Comparison of ENCODE assay signal across 4 fruit fly cellular contexts in the genomic region with DNA sequence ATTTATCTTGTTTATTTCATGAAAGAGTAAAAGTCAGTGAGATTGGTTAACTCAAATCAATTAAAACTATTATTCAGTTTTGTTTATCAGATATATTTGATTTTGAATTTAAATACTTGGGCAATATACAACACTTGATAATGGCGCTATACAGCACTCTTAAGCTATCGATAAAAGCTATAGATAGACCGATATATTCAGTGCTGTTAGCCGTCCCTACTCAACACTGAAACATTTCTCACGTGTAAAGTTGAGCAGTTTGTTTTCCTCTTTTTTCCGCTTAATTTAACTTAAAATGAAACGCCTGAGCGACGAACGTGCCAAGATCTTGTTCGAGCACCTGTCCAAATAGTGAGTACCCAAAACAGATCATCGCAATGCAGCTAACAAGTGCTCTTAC.
TF ChIP-seq lines count a peak whose summit lies in the region.

Gene CG7006 (plus strand): TSS at position 208 of the 400 bp plus-strand sequence.

TF ChIP-seq in whole organism, adult, 20 proteins besides CTCF, POLR2A, EP300 and RAD21 (continued from another document):
- TF ChIP-seq CG5204 (GFP tag; optimal IDR thresholded peaks at IDR 0.05; lab: Kevin White, UChicago) (peak; percentile 77), Hr96 (GFP tag; optimal IDR thresholded peaks at IDR 0.05; lab: Kevin White, UChicago) (peak; percentile 76), CG14711 (tag; optimal IDR thresholded peaks at IDR 0.05; lab: Kevin White, UChicago) (peak; percentile 77)

TF ChIP-seq in whole organism, embryonic, 481 proteins besides CTCF, POLR2A, EP300 and RAD21 (continued from another document and continues in another):
- TF ChIP-seq gro (GFP tag; optimal IDR thresholded peaks at IDR 0.05; lab: Kevin White, UChicago) (peak; percentile 87), CG17829 (tag; optimal IDR thresholded peaks at IDR 0.05; lab: Kevin White, UChicago) (peak; percentile 62), Doc3 (GFP tag; IDR thresholded peaks at IDR 0.05; lab: Robert Waterston, UW; ENCODE audit: partially characterized antibody) (peak; percentile 47; the same call in 1 of the 3 replicates), fd64A (GFP tag; optimal IDR thresholded peaks at IDR 0.05; lab: Kevin White, UChicago) (no peak), CG14014 (GFP tag; IDR thresholded peaks at IDR 0.05; lab: Robert Waterston, UW) (peak; percentile 67), Elba2 (GFP tag; optimal IDR thresholded peaks at IDR 0.05; lab: Kevin White, UChicago) (peak; percentile 10), CG12236 (GFP tag; optimal IDR thresholded peaks at IDR 0.05; lab: Kevin White, UChicago) (no peak), kah (GFP tag; optimal IDR thresholded peaks at IDR 0.05; lab: Kevin White, UChicago) (no peak), tup (GFP tag; optimal IDR thresholded peaks at IDR 0.05; lab: Kevin White, UChicago) (peak; percentile 49), Poxn (GFP tag; IDR thresholded peaks at IDR 0.05; lab: Robert Waterston, UW) (no peak), CG10431 (GFP tag; optimal IDR thresholded peaks at IDR 0.05; lab: Kevin White, UChicago) (no peak), Nf-YA (GFP tag; IDR thresholded peaks at IDR 0.05; lab: Robert Waterston, UW) (no peak), B-H2 (GFP tag; optimal IDR thresholded peaks at IDR 0.05; lab: Kevin White, UChicago) (peak; percentile 90), Atf3 (GFP tag; optimal IDR thresholded peaks at IDR 0.05; lab: Kevin White, UChicago) (peak; percentile 48), Oaz (GFP tag; IDR thresholded peaks at IDR 0.05; lab: Robert Waterston, UW) (no peak), Hey (tag; optimal IDR thresholded peaks at IDR 0.05; lab: Kevin White, UChicago) (no peak), cato (GFP tag; optimal IDR thresholded peaks at IDR 0.05; lab: Kevin White, UChicago; ENCODE audit: borderline replicate concordance) (peak; percentile 43), CG6791 (GFP tag; IDR thresholded peaks at IDR 0.05; lab: Robert Waterston, UW; ENCODE audit: partially characterized antibody) (peak; percentile 88), luna (GFP tag; optimal IDR thresholded peaks at IDR 0.05; lab: Kevin White, UChicago) (peak; percentile 16), CG10147 (GFP tag; optimal IDR thresholded peaks at IDR 0.05; lab: Kevin White, UChicago) (no peak), sens-2 (GFP tag; IDR thresholded peaks at IDR 0.05; lab: Robert Waterston, UW) (no peak), exex (tag; optimal IDR thresholded peaks at IDR 0.05; lab: Kevin White, UChicago) (no peak), CG7556 (GFP tag; optimal IDR thresholded peaks at IDR 0.05; lab: Kevin White, UChicago) (peak; percentile 52), trem (tag; optimal IDR thresholded peaks at IDR 0.05; lab: Kevin White, UChicago) (peak; percentile 74), Oli (tag; optimal IDR thresholded peaks at IDR 0.05; lab: Kevin White, UChicago) (no peak), HHEX (GFP tag; optimal IDR thresholded peaks at IDR 0.05; lab: Kevin White, UChicago) (peak; percentile 27), schlank (tag; optimal IDR thresholded peaks at IDR 0.05; lab: Kevin White, UChicago) (peak; percentile 37), CG11695 (GFP tag; IDR thresholded peaks at IDR 0.05; lab: Robert Waterston, UW) (no peak), CG15479 (GFP tag; optimal IDR thresholded peaks at IDR 0.05; lab: Kevin White, UChicago) (no peak), CG10321 (GFP tag; IDR thresholded peaks at IDR 0.05; lab: Robert Waterston, UW) (no peak), CG31224 (GFP tag; IDR thresholded peaks at IDR 0.05; lab: Robert Waterston, UW) (peak; percentile 39; the same call in 1 of the 2 replicates), CG33213 (GFP tag; optimal IDR thresholded peaks at IDR 0.05; lab: Kevin White, UChicago) (peak; percentile 77), CG3407 (GFP tag; optimal IDR thresholded peaks at IDR 0.05; lab: Kevin White, UChicago) (no peak), yki (optimal IDR thresholded peaks at IDR 0.05; lab: Kevin White, UChicago) (no peak), CG11723 (GFP tag; optimal IDR thresholded peaks at IDR 0.05; lab: Kevin White, UChicago) (no peak), CG6654 (GFP tag; optimal IDR thresholded peaks at IDR 0.05; lab: Kevin White, UChicago) (no peak), odd (GFP tag; optimal IDR thresholded peaks at IDR 0.05; lab: Kevin White, UChicago) (no peak), fd102C (GFP tag; optimal IDR thresholded peaks at IDR 0.05; lab: Kevin White, UChicago) (no peak), CG2129 (GFP tag; IDR thresholded peaks at IDR 0.05; lab: Robert Waterston, UW; ENCODE audit: partially characterized antibody) (0 out of 2 replicates have a peak, but pooled peaks have one; percentile 16), dimm (GFP tag; IDR thresholded peaks at IDR 0.05; lab: Robert Waterston, UW) (no peak), Ravus (GFP tag; IDR thresholded peaks at IDR 0.05; lab: Robert Waterston, UW) (no peak)

TF ChIP-seq in whole organism, prepupa, 60 proteins besides CTCF, POLR2A, EP300 and RAD21 (continued from another document):
- peak; percentile 79 for TF ChIP-seq CG31627 (GFP tag; optimal IDR thresholded peaks at IDR 0.05; lab: Kevin White, UChicago)
- no peak for TF ChIP-seq CG7368 (GFP tag; optimal IDR thresholded peaks at IDR 0.05; lab: Kevin White, UChicago)
- no peak for TF ChIP-seq CG11762 (GFP tag; optimal IDR thresholded peaks at IDR 0.05; lab: Kevin White, UChicago; ENCODE audit: insufficient read depth)
- no peak for TF ChIP-seq CG6792 (GFP tag; optimal IDR thresholded peaks at IDR 0.05; lab: Kevin White, UChicago)
- TF ChIP-seq cyc (GFP tag; optimal IDR thresholded peaks at IDR 0.05; lab: Kevin White, UChicago): peak; percentile 83
- peak; percentile 48 for TF ChIP-seq CG11902 (GFP tag; optimal IDR thresholded peaks at IDR 0.05; lab: Kevin White, UChicago)
- no peak for TF ChIP-seq CG6854 (GFP tag; optimal IDR thresholded peaks at IDR 0.05; lab: Kevin White, UChicago)
- peak; percentile 70 for TF ChIP-seq lz (GFP tag; optimal IDR thresholded peaks at IDR 0.05; lab: Kevin White, UChicago)
- peak; percentile 39 for TF ChIP-seq Sox14 (GFP tag; optimal IDR thresholded peaks at IDR 0.05; lab: Kevin White, UChicago)
- no peak for TF ChIP-seq Hr4 (GFP tag; optimal IDR thresholded peaks at IDR 0.05; lab: Kevin White, UChicago)
- no peak for TF ChIP-seq CG11294 (GFP tag; IDR thresholded peaks at IDR 0.05; lab: Robert Waterston, UW)
- TF ChIP-seq Ets21C (GFP tag; optimal IDR thresholded peaks at IDR 0.05; lab: Kevin White, UChicago): peak; percentile 39
- no peak for TF ChIP-seq eg (GFP tag; IDR thresholded peaks at IDR 0.05; lab: Robert Waterston, UW)
- TF ChIP-seq acj6 (GFP tag; optimal IDR thresholded peaks at IDR 0.05; lab: Kevin White, UChicago): peak; percentile 41
- TF ChIP-seq CG3032 (tag; optimal IDR thresholded peaks at IDR 0.05; lab: Kevin White, UChicago): no peak
- TF ChIP-seq CG10669 (GFP tag; optimal IDR thresholded peaks at IDR 0.05; lab: Kevin White, UChicago): no peak

TF ChIP-seq in whole organism, wandering third instar larva, 38 proteins besides CTCF, POLR2A, EP300 and RAD21 (continued from another document):
- TF ChIP-seq GATAd (GFP tag; optimal IDR thresholded peaks at IDR 0.05; lab: Kevin White, UChicago) (peak; percentile 46), OdsH (GFP tag; optimal IDR thresholded peaks at IDR 0.05; lab: Kevin White, UChicago) (peak; percentile 71), pan (optimal IDR thresholded peaks at IDR 0.05; lab: Kevin White, UChicago) (no peak), woc (GFP tag; optimal IDR thresholded peaks at IDR 0.05; lab: Kevin White, UChicago) (no peak), sage (GFP tag; optimal IDR thresholded peaks at IDR 0.05; lab: Kevin White, UChicago) (no peak), usp (GFP tag; optimal IDR thresholded peaks at IDR 0.05; lab: Kevin White, UChicago) (no peak), Sp1 (GFP tag; optimal IDR thresholded peaks at IDR 0.05; lab: Kevin White, UChicago) (no peak), jim (GFP tag; optimal IDR thresholded peaks at IDR 0.05; lab: Kevin White, UChicago) (peak; percentile 27)
